Worm (Caenorhabditis elegans) whole organism, early embryonic: Measurements from ENCODE around the gene F15E6.6.

Source experiments
- B0310.2 ChIP-seq: sonication (generic microtip); optimal IDR thresholded peaks from 2 replicates; lab custom pipeline; 2016; ENCODE audit warnings: mild to moderate bottlenecking, missing genetic modification characterization, missing compliant biosample characterization
- F13C5.2 ChIP-seq: sonication (generic microtip); optimal IDR thresholded peaks from 2 replicates; lab custom pipeline; 2017; ENCODE audit warnings: mild to moderate bottlenecking, missing genetic modification characterization, inconsistent platforms, missing compliant biosample characterization
- aly-1 ChIP-seq: sonication (generic microtip); optimal IDR thresholded peaks from 2 replicates; lab custom pipeline; 2016; ENCODE audit warnings: missing genetic modification characterization, missing compliant biosample characterization
- ama-1 ChIP-seq: fragments of 150-350 bp; optimal IDR thresholded peaks from 2 replicates; lab custom pipeline; 2014
- ceh-13 ChIP-seq: fragments of 200-800 bp; sonication (Bioruptor generic); optimal IDR thresholded peaks from 2 replicates; lab custom pipeline; 2018; ENCODE audit warnings: mild to moderate bottlenecking, missing genetic modification characterization, missing compliant biosample characterization
- ceh-36 ChIP-seq: sonication (generic microtip); optimal IDR thresholded peaks from 2 replicates; lab custom pipeline; 2016; ENCODE audit warnings: missing genetic modification characterization, inconsistent platforms, missing compliant biosample characterization
- ets-7 ChIP-seq: sonication (generic microtip); optimal IDR thresholded peaks from 2 replicates; lab custom pipeline; 2016; ENCODE audit warnings: missing genotype, missing genetic modification characterization, missing compliant biosample characterization
- flt-1 ChIP-seq: fragments of 200-800 bp; sonication (Bioruptor generic); IDR thresholded peaks from 2 replicates; pipeline ENCODE4 v1.3.6; 2022; ENCODE audit warnings: missing genetic modification characterization, missing compliant biosample characterization
- hmbx-1 ChIP-seq: sonication (generic microtip); optimal IDR thresholded peaks from 2 replicates; lab custom pipeline; 2016; ENCODE audit warnings: mild to moderate bottlenecking, missing genetic modification characterization, missing compliant biosample characterization
- hmg-4 ChIP-seq: fragments of 200-800 bp; sonication (Bioruptor generic); optimal IDR thresholded peaks from 2 replicates; lab custom pipeline; 2018; ENCODE audit warnings: mild to moderate bottlenecking, missing genetic modification characterization, missing compliant biosample characterization
- hnd-1 ChIP-seq: sonication (generic microtip); optimal IDR thresholded peaks from 2 replicates; lab custom pipeline; 2016; ENCODE audit warnings: missing genetic modification characterization, missing compliant biosample characterization
- pes-1 ChIP-seq: fragments of 200-800 bp; sonication (Bioruptor generic); IDR thresholded peaks from 2 replicates; pipeline ENCODE4 v1.3.6; 2022; ENCODE audit warnings: missing genetic modification reagents, missing genetic modification characterization, missing compliant biosample characterization
- scrt-1 ChIP-seq: fragments of 200-800 bp; sonication (Bioruptor generic); IDR thresholded peaks from 2 replicates; pipeline ENCODE4 v1.3.6; 2022; ENCODE audit warnings: missing genetic modification characterization, missing compliant biosample characterization
- sea-1 ChIP-seq: fragments of 200-800 bp; sonication (Bioruptor generic); conservative IDR thresholded peaks from 2 replicates; pipeline ENCODE4 v1.3.6; 2022; ENCODE audit warnings: missing genetic modification characterization, missing compliant biosample characterization
- tbx-11 ChIP-seq: fragments of 200-800 bp; sonication (Bioruptor generic); IDR thresholded peaks from 2 replicates; pipeline ENCODE4 v1.3.6; 2022; ENCODE audit warnings: missing genetic modification characterization, missing compliant biosample characterization
- tbx-37 ChIP-seq: fragments of 200-800 bp; sonication (Bioruptor generic); conservative IDR thresholded peaks from 2 replicates; pipeline ENCODE4 v1.3.6; 2022; ENCODE audit warnings: missing genetic modification reagents, missing genetic modification characterization, missing compliant biosample characterization
- tra-4 ChIP-seq: sonication (generic microtip); optimal IDR thresholded peaks from 2 replicates; lab custom pipeline; 2017; ENCODE audit warnings: missing genetic modification characterization, missing compliant biosample characterization

F15E6.6 gene

DNA sequence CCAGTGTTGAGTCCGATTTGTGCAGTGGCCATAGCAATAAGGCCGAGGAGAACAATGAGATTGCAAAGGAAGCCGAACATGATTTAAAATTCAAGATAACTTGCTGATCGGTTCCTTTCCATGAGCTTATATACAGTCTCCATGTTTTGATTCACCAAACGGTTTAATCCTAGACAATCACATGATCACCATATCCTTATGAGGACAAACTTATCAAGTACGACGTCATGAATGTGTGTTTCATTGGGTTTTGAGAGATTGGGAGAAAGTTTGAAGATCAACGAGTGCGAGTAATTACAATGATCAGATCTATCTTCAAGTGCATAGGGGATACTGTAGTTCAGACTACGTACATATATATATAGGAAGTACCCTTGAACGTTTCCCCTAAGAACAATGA is 6.6 kb upstream of the F15E6.6 start, which contains the start of gene dct-7:
Gene dct-7 (minus strand): TSS at position 101 of the 400 bp plus-strand sequence.
- TF ChIP-seq tbx-11 (GFP tag; lab: Robert Waterston, UW) (no peak), ama-1 (no peak), ceh-13 (no peak), ceh-36 (tag; lab: Kevin White, UChicago) (no peak), sea-1 (GFP tag; lab: Robert Waterston, UW) (no peak), hnd-1 (tag; lab: Kevin White, UChicago) (no peak), pes-1 (no peak), hmg-4 (GFP tag; lab: Kevin White, UChicago) (no peak), tbx-37 (no peak), aly-1 (tag; lab: Kevin White, UChicago) (no peak), flt-1 (no peak), scrt-1 (no peak), B0310.2 (tag; lab: Kevin White, UChicago) (no peak), hmbx-1 (tag; lab: Kevin White, UChicago) (no peak)

- no peak for TF ChIP-seq ama-1
- TF ChIP-seq F13C5.2 (tag; lab: Kevin White, UChicago) = no peak
- TF ChIP-seq scrt-1 = no peak
- TF ChIP-seq hmg-4 (GFP tag; lab: Kevin White, UChicago) = no peak
- no peak for TF ChIP-seq ceh-13
- TF ChIP-seq pes-1 = no peak
- TF ChIP-seq hmbx-1 (tag; lab: Kevin White, UChicago) = no peak
- TF ChIP-seq hnd-1 (tag; lab: Kevin White, UChicago) = no peak
- no peak for TF ChIP-seq B0310.2 (tag; lab: Kevin White, UChicago)
- no peak for TF ChIP-seq tra-4 (tag; lab: Kevin White, UChicago)
- TF ChIP-seq aly-1 (tag; lab: Kevin White, UChicago) = no peak
- TF ChIP-seq ceh-36 (tag; lab: Kevin White, UChicago) = no peak
- no peak for TF ChIP-seq ets-7 (tag; lab: Kevin White, UChicago)
- TF ChIP-seq tbx-37 = no peak
- no peak for TF ChIP-seq flt-1
- no peak for TF ChIP-seq sea-1 (GFP tag; lab: Robert Waterston, UW)
- no peak for TF ChIP-seq tbx-11 (GFP tag; lab: Robert Waterston, UW)
These were observed 5.3 kb upstream of the F15E6.6 start, which contains the start of gene F15E6.5 for ce11 chrIV:4289267-4289666. Gene F15E6.5, plus strand, starts transcription at chrIV:4289567.

DNA sequence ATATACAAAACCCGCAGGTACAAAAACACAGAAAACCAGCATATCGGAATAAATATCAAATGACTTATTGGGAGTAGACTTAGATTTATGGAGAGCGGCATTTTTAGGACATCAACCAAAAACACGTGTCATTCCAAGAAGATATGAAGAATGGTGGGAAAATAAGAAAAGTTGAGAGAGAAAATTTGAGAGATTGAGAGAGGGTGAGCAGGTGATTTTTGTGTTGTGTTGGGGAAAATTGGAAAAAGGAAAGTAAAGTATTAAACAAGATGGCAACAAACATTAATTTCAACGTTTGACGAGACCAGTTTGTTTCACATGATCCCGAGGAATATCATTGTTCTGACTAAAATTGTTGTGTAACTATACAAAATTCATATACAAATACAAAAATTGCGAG is 4.4 kb upstream of the F15E6.6 start, which contains the start of gene srv-4:
Gene srv-4 (minus strand): TSS at position 101 of the 400 bp plus-strand sequence.
- TF ChIP-seq flt-1 = no peak
- no peak for TF ChIP-seq ets-7 (tag; lab: Kevin White, UChicago)
- no peak for TF ChIP-seq ceh-36 (tag; lab: Kevin White, UChicago)
- TF ChIP-seq tbx-11 (GFP tag; lab: Robert Waterston, UW) = no peak
- TF ChIP-seq ama-1 = no peak
- TF ChIP-seq tra-4 (tag; lab: Kevin White, UChicago) = no peak
- no peak for TF ChIP-seq sea-1 (GFP tag; lab: Robert Waterston, UW)
- TF ChIP-seq aly-1 (tag; lab: Kevin White, UChicago) = no peak
- no peak for TF ChIP-seq ceh-13
- no peak for TF ChIP-seq tbx-37
- TF ChIP-seq scrt-1 = no peak
- TF ChIP-seq hmg-4 (GFP tag; lab: Kevin White, UChicago) = no peak
- TF ChIP-seq hnd-1 (tag; lab: Kevin White, UChicago) = no peak
- no peak for TF ChIP-seq pes-1
- no peak for TF ChIP-seq B0310.2 (tag; lab: Kevin White, UChicago)
- TF ChIP-seq F13C5.2 (tag; lab: Kevin White, UChicago) = no peak
- TF ChIP-seq hmbx-1 (tag; lab: Kevin White, UChicago) = no peak

- TF ChIP-seq ets-7 (tag; lab: Kevin White, UChicago) (no peak), hmbx-1 (tag; lab: Kevin White, UChicago) (no peak), scrt-1 (no peak), tbx-11 (GFP tag; lab: Robert Waterston, UW) (no peak), B0310.2 (tag; lab: Kevin White, UChicago) (no peak), sea-1 (GFP tag; lab: Robert Waterston, UW) (no peak), ceh-36 (tag; lab: Kevin White, UChicago) (no peak), F13C5.2 (tag; lab: Kevin White, UChicago) (no peak)
These were observed 1.1 kb upstream of the F15E6.6 start for ce11 chrIV:4284989-4285388.

- no peak for TF ChIP-seq aly-1 (tag; lab: Kevin White, UChicago)
- no peak for TF ChIP-seq hnd-1 (tag; lab: Kevin White, UChicago)
- no peak for TF ChIP-seq hmg-4 (GFP tag; lab: Kevin White, UChicago)
These were observed 6.2 kb downstream of the F15E6.6 start, which contains the start of gene nhr-78 for ce11 chrIV:4277694-4278093. Gene nhr-78, minus strand, starts transcription at chrIV:4277875.

DNA sequence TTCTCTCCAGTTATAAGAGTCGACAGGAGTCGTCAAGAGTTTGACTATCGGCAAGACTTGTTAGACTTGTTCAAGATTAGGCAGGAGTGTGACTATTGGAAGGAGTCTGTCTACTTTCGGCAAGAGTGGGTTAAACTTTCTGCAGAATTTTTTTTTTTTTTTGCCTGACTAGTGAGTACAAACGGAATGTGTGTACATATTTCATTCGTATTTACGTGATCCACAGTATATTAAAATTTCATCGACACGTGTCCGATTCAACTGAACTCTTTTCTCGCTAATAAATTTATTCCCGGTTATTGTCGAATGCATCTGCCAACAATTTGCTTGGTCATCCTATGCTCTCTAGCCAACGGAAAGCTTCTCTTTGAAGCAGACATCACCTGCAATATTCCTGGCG is 11.8 kb downstream of the F15E6.6 start, which contains the start of gene F36A4.1:
Gene F36A4.1 (plus strand): TSS at position 301 of the 400 bp plus-strand sequence.
- TF ChIP-seq ama-1 = no peak

- no peak for TF ChIP-seq ceh-36 (tag; lab: Kevin White, UChicago)
- no peak for TF ChIP-seq ets-7 (tag; lab: Kevin White, UChicago)
- no peak for TF ChIP-seq hmg-4 (GFP tag; lab: Kevin White, UChicago)
- TF ChIP-seq sea-1 (GFP tag; lab: Robert Waterston, UW) = no peak
- no peak for TF ChIP-seq F13C5.2 (tag; lab: Kevin White, UChicago)
- no peak for TF ChIP-seq tbx-37
- TF ChIP-seq tra-4 (tag; lab: Kevin White, UChicago) = no peak
- no peak for TF ChIP-seq aly-1 (tag; lab: Kevin White, UChicago)
- no peak for TF ChIP-seq flt-1
- no peak for TF ChIP-seq pes-1
- no peak for TF ChIP-seq hmbx-1 (tag; lab: Kevin White, UChicago)
- no peak for TF ChIP-seq scrt-1
- TF ChIP-seq ama-1 = no peak
- TF ChIP-seq tbx-11 (GFP tag; lab: Robert Waterston, UW) = no peak
- no peak for TF ChIP-seq hnd-1 (tag; lab: Kevin White, UChicago)
- no peak for TF ChIP-seq ceh-13
These were observed 13.0 kb downstream of the F15E6.6 start, which contains the start of gene F36A4.2 for ce11 chrIV:4270925-4271324. Gene F36A4.2, plus strand, starts transcription at chrIV:4271225.
